Fruit fly (Drosophila melanogaster) whole organism, embryonic: ENCODE measurements around the gene CG43998.

Experiments
- CG11560 ChIP-seq: fragments of 200-800 bp; sonication (Bioruptor generic); IDR thresholded peaks from 3 replicates; pipeline ENCODE4 v1.3.6; 2022; ENCODE audit warnings: missing biosample characterization, missing genetic modification characterization
- CG12391 ChIP-seq: fragments of 200-800 bp; sonication (Bioruptor generic); optimal IDR thresholded peaks from 3 replicates; lab custom pipeline; 2018; ENCODE audit warnings: missing biosample characterization, mild to moderate bottlenecking, missing genetic modification characterization, moderate library complexity
- CG14860 ChIP-seq: fragments of 200-800 bp; sonication (Bioruptor generic); IDR thresholded peaks from 3 replicates; pipeline ENCODE4 v1.3.6; 2022; ENCODE audit warnings: missing biosample characterization, missing genetic modification characterization; ENCODE audit not compliant: partially characterized antibody
- CG15514 ChIP-seq: fragments of 200-800 bp; sonication (Bioruptor generic); optimal IDR thresholded peaks from 3 replicates; lab custom pipeline; 2017; ENCODE audit warnings: missing biosample characterization, missing genetic modification characterization, mild to moderate bottlenecking, moderate library complexity, missing genetic modification reagents
- CG1647 ChIP-seq: fragments of 200-800 bp; sonication (Bioruptor generic); optimal IDR thresholded peaks from 3 replicates; lab custom pipeline; 2016; ENCODE audit warnings: missing biosample characterization, missing genetic modification characterization
- CG17802 ChIP-seq: fragments of 200-800 bp; sonication (Bioruptor generic); optimal IDR thresholded peaks from 2 replicates; lab custom pipeline; 2018; ENCODE audit warnings: missing biosample characterization, mild to moderate bottlenecking, missing genetic modification characterization, moderate library complexity
- CG18599 ChIP-seq: fragments of 200-800 bp; sonication (Bioruptor generic); optimal IDR thresholded peaks from 3 replicates; lab custom pipeline; 2017; ENCODE audit warnings: missing biosample characterization, missing genetic modification characterization, mild to moderate bottlenecking, moderate library complexity, missing genetic modification reagents
- CG4404 ChIP-seq: fragments of 200-800 bp; sonication (Bioruptor generic); IDR thresholded peaks from 2 replicates; pipeline ENCODE4 v1.3.6; 2022; ENCODE audit warnings: missing biosample characterization, missing genetic modification characterization
- CG5245 ChIP-seq: fragments of 200-800 bp; sonication (Bioruptor generic); optimal IDR thresholded peaks from 3 replicates; lab custom pipeline; 2016; ENCODE audit warnings: missing biosample characterization, missing genetic modification characterization
- CG6254 ChIP-seq: fragments of 200-800 bp; sonication (Bioruptor generic); optimal IDR thresholded peaks from 3 replicates; lab custom pipeline; 2017; ENCODE audit warnings: mild to moderate bottlenecking, missing biosample characterization, missing genetic modification reagents, missing genetic modification characterization
- CG6689 ChIP-seq: fragments of 200-800 bp; sonication (Bioruptor generic); IDR thresholded peaks from 2 replicates; pipeline ENCODE4 v1.3.6; 2022; ENCODE audit warnings: missing biosample characterization, missing genetic modification characterization
- CG6791 ChIP-seq: fragments of 200-800 bp; sonication (Bioruptor generic); IDR thresholded peaks from 3 replicates; pipeline ENCODE4 v1.3.6; 2022; ENCODE audit warnings: missing biosample characterization, missing genetic modification characterization; ENCODE audit not compliant: partially characterized antibody
- CG6854 ChIP-seq: fragments of 200-800 bp; sonication (Bioruptor generic); optimal IDR thresholded peaks from 3 replicates; lab custom pipeline; 2017; ENCODE audit warnings: missing biosample characterization, mild to moderate bottlenecking, missing genetic modification characterization
- CG7839 ChIP-seq: fragments of 200-800 bp; sonication (Bioruptor generic); optimal IDR thresholded peaks from 3 replicates; lab custom pipeline; 2018; ENCODE audit warnings: missing biosample characterization, mild to moderate bottlenecking, missing genetic modification characterization, moderate library complexity
- CG7987 ChIP-seq: fragments of 200-800 bp; sonication (Bioruptor generic); optimal IDR thresholded peaks from 2 replicates; lab custom pipeline; 2018; ENCODE audit warnings: missing biosample characterization, mild to moderate bottlenecking, missing genetic modification characterization, moderate library complexity
- CG8478 ChIP-seq: fragments of >200 bp; optimal IDR thresholded peaks from 2 replicates; lab custom pipeline; 2018
- CG9215 ChIP-seq: fragments of 200-800 bp; sonication (Bioruptor generic); IDR thresholded peaks from 2 replicates; pipeline ENCODE4 v1.3.6; 2022; ENCODE audit warnings: missing biosample characterization, missing genetic modification characterization
- CG9727 ChIP-seq: fragments of 200-800 bp; sonication (Bioruptor generic); optimal IDR thresholded peaks from 3 replicates; lab custom pipeline; 2017; ENCODE audit warnings: missing biosample characterization, mild to moderate bottlenecking, missing genetic modification characterization
- CTCF ChIP-seq: fragments of 200-800 bp; sonication (Bioruptor generic); optimal IDR thresholded peaks from 2 replicates; lab custom pipeline; 2017; ENCODE audit warnings: missing biosample characterization, mild to moderate bottlenecking, missing genetic modification characterization, moderate library complexity
- CrebB ChIP-seq: fragments of 200-800 bp; sonication (Bioruptor generic); optimal IDR thresholded peaks from 3 replicates; lab custom pipeline; 2018; ENCODE audit warnings: missing biosample characterization, mild to moderate bottlenecking, missing genetic modification characterization
- D19B ChIP-seq: fragments of 200-800 bp; sonication (Bioruptor generic); optimal IDR thresholded peaks from 2 replicates; lab custom pipeline; 2017; ENCODE audit warnings: missing biosample characterization, mild to moderate bottlenecking, missing genetic modification characterization
- Dbx ChIP-seq: fragments of 200-800 bp; sonication (Bioruptor generic); IDR thresholded peaks from 3 replicates; pipeline ENCODE4 v1.3.6; 2022; ENCODE audit warnings: missing biosample characterization, missing genetic modification characterization
- Dek ChIP-seq: fragments of 200-800 bp; sonication (Bioruptor generic); optimal IDR thresholded peaks from 3 replicates; lab custom pipeline; 2019; ENCODE audit warnings: missing biosample characterization, mild to moderate bottlenecking, missing genetic modification characterization, moderate library complexity
- Dp ChIP-seq: fragments of 200-800 bp; sonication (Bioruptor generic); optimal IDR thresholded peaks from 2 replicates; lab custom pipeline; 2018; ENCODE audit warnings: missing biosample characterization, mild to moderate bottlenecking, missing genetic modification characterization, moderate library complexity
- Fer1 ChIP-seq: fragments of 200-800 bp; sonication (Bioruptor generic); optimal IDR thresholded peaks from 2 replicates; lab custom pipeline; 2017; ENCODE audit warnings: missing biosample characterization, mild to moderate bottlenecking, missing genetic modification characterization
- Kr ChIP-seq: fragments of 200-800 bp; sonication (Bioruptor generic); optimal IDR thresholded peaks from 2 replicates; lab custom pipeline; 2017; ENCODE audit warnings: missing biosample characterization, mild to moderate bottlenecking, missing genetic modification characterization
- NFAT ChIP-seq: fragments of 200-800 bp; sonication (Bioruptor generic); IDR thresholded peaks from 2 replicates; pipeline ENCODE4 v1.3.6; 2022; ENCODE audit warnings: missing biosample characterization, missing genetic modification characterization
- Side ChIP-seq: fragments of 200-800 bp; sonication (Bioruptor generic); optimal IDR thresholded peaks from 2 replicates; lab custom pipeline; 2016; ENCODE audit warnings: missing biosample characterization, missing genetic modification characterization
- Sin3A ChIP-seq: fragments of >200 bp; optimal IDR thresholded peaks from 2 replicates; lab custom pipeline; 2018
- Sox100B ChIP-seq: fragments of 200-800 bp; sonication (Bioruptor generic); optimal IDR thresholded peaks from 3 replicates; lab custom pipeline; 2018; ENCODE audit warnings: missing biosample characterization, mild to moderate bottlenecking, missing genetic modification characterization
- Sox102F ChIP-seq: fragments of 200-800 bp; sonication (Bioruptor generic); optimal IDR thresholded peaks from 2 replicates; lab custom pipeline; 2018; ENCODE audit warnings: missing biosample characterization, mild to moderate bottlenecking, missing genetic modification characterization, moderate library complexity
- abd-A ChIP-seq: fragments of 200-800 bp; sonication (Bioruptor generic); optimal IDR thresholded peaks from 3 replicates; lab custom pipeline; 2019; ENCODE audit warnings: missing biosample characterization, mild to moderate bottlenecking, missing genetic modification characterization, moderate library complexity
- aop ChIP-seq: fragments of 200-800 bp; sonication (Bioruptor generic); IDR thresholded peaks from 2 replicates; pipeline ENCODE4 v1.3.6; 2022; ENCODE audit warnings: missing biosample characterization, missing genetic modification characterization
- ara ChIP-seq: fragments of 200-800 bp; sonication (Bioruptor generic); IDR thresholded peaks from 2 replicates; pipeline ENCODE4 v1.3.6; 2022; ENCODE audit warnings: missing biosample characterization, missing genetic modification characterization
- ato ChIP-seq: fragments of 200-800 bp; sonication (Bioruptor generic); IDR thresholded peaks from 2 replicates; pipeline ENCODE4 v1.3.6; 2022; ENCODE audit warnings: missing biosample characterization, missing genetic modification characterization; ENCODE audit not compliant: partially characterized antibody
- bcd ChIP-seq: fragments of 200-800 bp; sonication (Bioruptor generic); optimal IDR thresholded peaks from 2 replicates; lab custom pipeline; 2017; ENCODE audit warnings: missing biosample characterization, mild to moderate bottlenecking, missing genetic modification characterization
- croc ChIP-seq: fragments of 200-800 bp; sonication (Bioruptor generic); conservative IDR thresholded peaks from 3 replicates; pipeline ENCODE4 v1.3.6; 2022; ENCODE audit warnings: missing biosample characterization, missing genetic modification characterization
- dan ChIP-seq: fragments of 200-800 bp; sonication (Bioruptor generic); IDR thresholded peaks from 2 replicates; pipeline ENCODE4 v1.3.6; 2022; ENCODE audit warnings: missing biosample characterization, missing genetic modification characterization
- danr ChIP-seq: fragments of 200-800 bp; sonication (Bioruptor generic); IDR thresholded peaks from 2 replicates; pipeline ENCODE4 v1.3.6; 2022; ENCODE audit warnings: missing biosample characterization, missing genetic modification characterization
- eyg ChIP-seq: fragments of 200-800 bp; sonication (Bioruptor generic); optimal IDR thresholded peaks from 3 replicates; lab custom pipeline; 2016; ENCODE audit warnings: missing biosample characterization, missing genetic modification characterization
- ftz-f1 ChIP-seq: fragments of 200-800 bp; sonication (Bioruptor generic); optimal IDR thresholded peaks from 2 replicates; lab custom pipeline; 2016; ENCODE audit warnings: missing biosample characterization, missing genetic modification characterization
- gsb ChIP-seq: fragments of 200-800 bp; sonication (Bioruptor generic); IDR thresholded peaks from 2 replicates; pipeline ENCODE4 v1.3.6; 2022; ENCODE audit warnings: missing biosample characterization, missing genetic modification characterization
- h ChIP-seq: fragments of >200 bp; optimal IDR thresholded peaks from 2 replicates; lab custom pipeline; 2017
- hth ChIP-seq: fragments of >200 bp; optimal IDR thresholded peaks from 2 replicates; lab custom pipeline; 2017; ENCODE audit warnings: inconsistent platforms
- jigr1 ChIP-seq: fragments of 200-800 bp; sonication (Bioruptor generic); IDR thresholded peaks from 3 replicates; pipeline ENCODE4 v1.3.6; 2022; ENCODE audit warnings: missing biosample characterization, missing genetic modification characterization
- onecut ChIP-seq: fragments of 200-800 bp; sonication (Bioruptor generic); IDR thresholded peaks from 2 replicates; pipeline ENCODE4 v1.3.6; 2022; ENCODE audit warnings: missing biosample characterization, missing genetic modification characterization
- pros ChIP-seq: fragments of 200-800 bp; sonication (Bioruptor generic); optimal IDR thresholded peaks from 3 replicates; lab custom pipeline; 2019; ENCODE audit warnings: missing biosample characterization, mild to moderate bottlenecking, missing genetic modification characterization, moderate library complexity
- sens-2 ChIP-seq: fragments of 200-800 bp; sonication (Bioruptor generic); IDR thresholded peaks from 2 replicates; pipeline ENCODE4 v1.3.6; 2022; ENCODE audit warnings: missing biosample characterization, missing genetic modification characterization
- seq ChIP-seq: fragments of 200-800 bp; sonication (Bioruptor generic); IDR thresholded peaks from 2 replicates; pipeline ENCODE4 v1.3.6; 2022; ENCODE audit warnings: missing biosample characterization, missing genetic modification characterization
- so ChIP-seq: fragments of 200-800 bp; sonication (Bioruptor generic); IDR thresholded peaks from 3 replicates; pipeline ENCODE4 v1.3.6; 2022; ENCODE audit warnings: missing biosample characterization, missing genetic modification characterization
- trem ChIP-seq: fragments of 200-800 bp; optimal IDR thresholded peaks from 3 replicates; lab custom pipeline; 2019; ENCODE audit warnings: missing biosample characterization, mild to moderate bottlenecking, missing genetic modification characterization, moderate library complexity
- unpg ChIP-seq: fragments of 200-800 bp; sonication (Bioruptor generic); optimal IDR thresholded peaks from 3 replicates; lab custom pipeline; 2018; ENCODE audit warnings: missing biosample characterization, mild to moderate bottlenecking, missing genetic modification characterization, moderate library complexity

The CG43998 gene

DNA sequence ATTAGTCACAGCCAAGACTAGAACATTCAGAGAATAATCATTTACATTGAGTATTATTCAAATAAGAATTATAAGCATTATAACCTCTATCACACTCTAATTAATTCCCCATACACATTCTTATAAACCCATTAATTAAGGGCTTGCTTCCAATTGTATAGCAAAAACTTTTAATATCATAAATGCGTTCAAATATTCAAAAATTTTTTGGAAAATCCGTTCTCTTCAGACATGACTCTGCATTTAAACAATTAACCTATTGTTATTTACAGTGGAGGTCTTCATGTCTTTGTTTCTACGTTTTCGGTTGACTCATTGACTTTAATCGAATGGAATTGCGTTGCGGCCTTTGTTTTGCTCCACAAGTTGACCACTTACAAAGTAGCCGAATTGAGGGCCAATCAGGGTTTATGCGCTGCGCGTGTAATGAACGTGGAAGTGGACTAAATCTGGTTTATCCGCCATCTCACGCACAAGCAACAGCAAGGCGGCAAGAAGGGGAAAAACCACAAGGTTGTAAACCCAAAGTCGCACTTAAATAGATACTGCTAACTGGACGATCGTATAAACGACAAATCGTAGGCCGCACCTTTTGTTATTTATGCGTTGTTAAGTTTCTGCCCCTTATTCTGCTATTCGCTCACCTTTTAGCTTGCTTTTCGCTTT, 7.8 kb downstream of the CG43998 start (continued):
- TF ChIP-seq CG15514 (GFP tag; lab: Kevin White, UChicago), result peak; percentile 61
- TF ChIP-seq CG12391 (tag; lab: Kevin White, UChicago), result peak; percentile 3
- peak; percentile 72 for TF ChIP-seq ara (GFP tag; lab: Robert Waterston, UW)
- peak; percentile 78; the same call in 2 of the 3 replicates for TF ChIP-seq Dbx (GFP tag; lab: Robert Waterston, UW)
- TF ChIP-seq CG11560 (tag; lab: Robert Waterston, UW), result no peak
- no peak for TF ChIP-seq hth (lab: Kevin White, UChicago)
- no peak for TF ChIP-seq Sin3A (lab: Kevin White, UChicago)
- no peak for TF ChIP-seq CG17802 (tag; lab: Kevin White, UChicago)
- peak; percentile 71 for TF ChIP-seq gsb
- TF ChIP-seq CG4404 (GFP tag; lab: Robert Waterston, UW), result no peak
- TF ChIP-seq Fer1 (GFP tag; lab: Kevin White, UChicago), result peak; percentile 46
- peak; percentile 26 for TF ChIP-seq D19B (GFP tag; lab: Kevin White, UChicago)
- TF ChIP-seq abd-A (tag; lab: Kevin White, UChicago), result peak; percentile 93
- TF ChIP-seq CG1647, result no peak
- TF ChIP-seq so (GFP tag; lab: Robert Waterston, UW), result peak; percentile 80
- no peak for TF ChIP-seq pros (GFP tag; lab: Kevin White, UChicago)
- TF ChIP-seq croc, result no peak
- TF ChIP-seq CrebB (tag; lab: Kevin White, UChicago), result peak; percentile 82
- TF ChIP-seq CG18599 (GFP tag; lab: Kevin White, UChicago), result peak; percentile 84
- TF ChIP-seq Sox100B (GFP tag; lab: Kevin White, UChicago), result no peak
- TF ChIP-seq CG14860, result no peak
- peak; percentile 35; the same call in 1 of the 2 replicates for TF ChIP-seq onecut (GFP tag; lab: Robert Waterston, UW)
- no peak for TF ChIP-seq Kr
- no peak for TF ChIP-seq dan (GFP tag; lab: Robert Waterston, UW)
- TF ChIP-seq CG7839, result peak; percentile 36
- TF ChIP-seq CG9215 (GFP tag; lab: Robert Waterston, UW), result peak; percentile 40; the same call in 1 of the 2 replicates
- TF ChIP-seq CG6689, result peak; percentile 52
- no peak for TF ChIP-seq CTCF
- TF ChIP-seq ato (GFP tag; lab: Robert Waterston, UW), result no peak
- no peak for TF ChIP-seq trem
- TF ChIP-seq eyg, result no peak
- peak; percentile 43 for TF ChIP-seq unpg (GFP tag; lab: Kevin White, UChicago)
- TF ChIP-seq sens-2 (GFP tag; lab: Robert Waterston, UW), result no peak
- TF ChIP-seq Sox102F (GFP tag; lab: Kevin White, UChicago), result peak; percentile 35
- TF ChIP-seq Dp (GFP tag; lab: Kevin White, UChicago), result no peak
- peak; percentile 11 for TF ChIP-seq CG7987 (GFP tag; lab: Kevin White, UChicago)
- no peak for TF ChIP-seq aop (GFP tag; lab: Robert Waterston, UW)
- no peak for TF ChIP-seq CG6791
- peak; percentile 79 for TF ChIP-seq NFAT (GFP tag; lab: Robert Waterston, UW)
- TF ChIP-seq ftz-f1 (GFP tag; lab: Kevin White, UChicago), result peak; percentile 79
- TF ChIP-seq danr (GFP tag; lab: Robert Waterston, UW), result no peak
- TF ChIP-seq Side (GFP tag; lab: Kevin White, UChicago), result peak; percentile 35
- peak; percentile 36 for TF ChIP-seq bcd
- no peak for TF ChIP-seq CG6854 (GFP tag; lab: Kevin White, UChicago)
- no peak for TF ChIP-seq CG6254 (GFP tag; lab: Kevin White, UChicago)
- peak; percentile 24 for TF ChIP-seq CG9727 (GFP tag; lab: Kevin White, UChicago)
- TF ChIP-seq Dek (tag; lab: Kevin White, UChicago), result peak; percentile 11
- TF ChIP-seq h (lab: Kevin White, UChicago), result no peak
- no peak for TF ChIP-seq jigr1 (GFP tag; lab: Robert Waterston, UW)
- TF ChIP-seq seq (GFP tag; lab: Robert Waterston, UW), result peak; percentile 69
- no peak for TF ChIP-seq CG8478 (lab: Kevin White, UChicago)
- no peak for TF ChIP-seq CG5245
